Worm (Caenorhabditis elegans): ENCODE data around the gene F19F10.3.

The F19F10.3 gene

DNA sequence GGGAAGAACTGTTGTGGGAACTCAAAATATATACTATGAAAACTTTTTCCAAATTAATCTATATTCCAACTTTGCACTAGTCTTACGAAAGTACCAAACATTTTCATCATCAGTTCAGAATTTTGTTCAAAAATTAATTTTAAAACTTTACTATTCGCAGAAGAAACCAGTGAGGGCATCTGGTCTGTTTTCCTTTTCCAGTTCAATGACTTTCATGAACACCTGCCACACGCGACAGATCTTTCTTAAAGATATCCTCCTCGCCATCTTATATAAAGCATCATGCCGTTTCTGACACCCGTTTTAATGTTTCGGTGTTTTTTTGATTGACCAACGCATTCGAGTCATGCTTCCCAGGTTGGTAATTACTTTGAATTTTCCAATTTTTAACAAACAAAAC, 19.0 kb upstream of the F19F10.3 start, which contains the start of gene C54F6.3:
Gene C54F6.3 (plus strand): TSS at position 301 of the 400 bp plus-strand sequence.
- TF ChIP-seq ets-7 (tag; optimal IDR thresholded peaks at IDR 0.05) (no peak), tra-4 (tag; optimal IDR thresholded peaks at IDR 0.05) (no peak), ama-1 (optimal IDR thresholded peaks at IDR 0.05) (no peak), aly-1 (tag; optimal IDR thresholded peaks at IDR 0.05) (no peak), scrt-1 (GFP tag; IDR thresholded peaks at IDR 0.05) (no peak), tbx-37 (GFP tag; conservative IDR thresholded peaks at IDR 0.05) (no peak), ceh-13 (GFP tag; optimal IDR thresholded peaks at IDR 0.05) (no peak), hmbx-1 (tag; optimal IDR thresholded peaks at IDR 0.05) (no peak), flt-1 (GFP tag; IDR thresholded peaks at IDR 0.05) (no peak), pes-1 (GFP tag; IDR thresholded peaks at IDR 0.05) (no peak)

DNA sequence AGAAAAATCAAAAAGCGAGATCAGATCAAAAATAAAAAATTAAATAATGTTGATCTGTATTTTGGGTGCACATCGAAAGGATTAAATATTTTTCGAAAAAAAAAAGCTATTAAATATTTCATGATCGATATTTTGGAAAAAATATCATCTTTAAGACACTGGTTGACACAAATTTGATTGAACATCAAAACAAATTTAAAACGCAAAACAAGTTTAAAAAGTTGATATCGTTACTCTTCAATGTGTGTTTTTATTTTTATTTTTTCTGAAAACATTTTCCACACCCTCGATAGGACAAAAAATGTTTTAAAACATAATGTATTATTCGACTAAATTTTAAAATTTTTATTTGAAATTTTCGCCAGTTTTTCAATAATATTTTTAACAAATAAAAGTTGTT, 13.9 kb upstream of the F19F10.3 start, which contains the start of gene C54F6.12:
Gene C54F6.12 (minus strand): TSS at position 101 of the 400 bp plus-strand sequence.
- no peak for TF ChIP-seq scrt-1 (GFP tag; IDR thresholded peaks at IDR 0.05)
- TF ChIP-seq tra-4 (tag; optimal IDR thresholded peaks at IDR 0.05): no peak
- TF ChIP-seq aly-1 (tag; optimal IDR thresholded peaks at IDR 0.05): no peak
- TF ChIP-seq tbx-37 (GFP tag; conservative IDR thresholded peaks at IDR 0.05): no peak
- no peak for TF ChIP-seq ets-7 (tag; optimal IDR thresholded peaks at IDR 0.05)
- no peak for TF ChIP-seq flt-1 (GFP tag; IDR thresholded peaks at IDR 0.05)
- no peak for TF ChIP-seq B0310.2 (tag; optimal IDR thresholded peaks at IDR 0.05)
- no peak for TF ChIP-seq hmg-4 (GFP tag; optimal IDR thresholded peaks at IDR 0.05)
- no peak for TF ChIP-seq hmbx-1 (tag; optimal IDR thresholded peaks at IDR 0.05)
- no peak for TF ChIP-seq ama-1 (optimal IDR thresholded peaks at IDR 0.05)
- no peak for TF ChIP-seq ceh-13 (GFP tag; optimal IDR thresholded peaks at IDR 0.05)

DNA sequence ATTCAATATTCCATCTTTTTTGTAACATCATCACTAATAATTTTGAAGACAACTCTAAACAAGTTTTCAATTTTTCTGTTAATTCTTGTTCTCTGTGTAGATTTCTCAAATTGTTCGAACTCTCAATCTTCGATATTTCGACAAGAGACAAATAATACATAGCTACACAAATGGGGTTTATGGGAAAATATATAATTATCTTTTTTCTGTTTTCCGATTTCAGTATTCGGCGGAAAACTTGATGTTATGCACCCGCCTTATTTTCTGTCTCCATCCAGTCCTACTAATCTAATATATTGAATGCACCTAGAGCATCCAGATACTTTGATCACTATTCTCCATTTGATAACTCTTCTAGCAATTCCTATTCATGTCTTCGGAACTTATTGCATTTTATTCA, 12.9 kb upstream of the F19F10.3 start, which contains the start of gene srh-268:
Gene srh-268 (plus strand): TSS at position 301 of the 400 bp plus-strand sequence.
- no peak for TF ChIP-seq tbx-37 (GFP tag; conservative IDR thresholded peaks at IDR 0.05)
- TF ChIP-seq tra-4 (tag; optimal IDR thresholded peaks at IDR 0.05): no peak
- no peak for TF ChIP-seq ets-7 (tag; optimal IDR thresholded peaks at IDR 0.05)
- TF ChIP-seq aly-1 (tag; optimal IDR thresholded peaks at IDR 0.05): no peak
- no peak for TF ChIP-seq B0310.2 (tag; optimal IDR thresholded peaks at IDR 0.05)
- TF ChIP-seq scrt-1 (GFP tag; IDR thresholded peaks at IDR 0.05): no peak
- no peak for TF ChIP-seq ceh-13 (GFP tag; optimal IDR thresholded peaks at IDR 0.05)
- no peak for TF ChIP-seq F13C5.2 (tag; optimal IDR thresholded peaks at IDR 0.05)
- no peak for TF ChIP-seq flt-1 (GFP tag; IDR thresholded peaks at IDR 0.05)
- TF ChIP-seq tbx-11 (GFP tag; IDR thresholded peaks at IDR 0.05): no peak

- TF ChIP-seq hnd-1 (tag; optimal IDR thresholded peaks at IDR 0.05): no peak
- no peak for TF ChIP-seq ama-1 (optimal IDR thresholded peaks at IDR 0.05)
- TF ChIP-seq pes-1 (GFP tag; IDR thresholded peaks at IDR 0.05): no peak
- no peak for TF ChIP-seq sea-1 (GFP tag; conservative IDR thresholded peaks at IDR 0.05)
- TF ChIP-seq tbx-37 (GFP tag; conservative IDR thresholded peaks at IDR 0.05): no peak
- no peak for TF ChIP-seq ceh-13 (GFP tag; optimal IDR thresholded peaks at IDR 0.05)
- no peak for TF ChIP-seq ets-7 (tag; optimal IDR thresholded peaks at IDR 0.05)
- no peak for TF ChIP-seq tbx-11 (GFP tag; IDR thresholded peaks at IDR 0.05)
- no peak for TF ChIP-seq hmbx-1 (tag; optimal IDR thresholded peaks at IDR 0.05)
- no peak for TF ChIP-seq scrt-1 (GFP tag; IDR thresholded peaks at IDR 0.05)
- TF ChIP-seq F13C5.2 (tag; optimal IDR thresholded peaks at IDR 0.05): no peak
- no peak for TF ChIP-seq flt-1 (GFP tag; IDR thresholded peaks at IDR 0.05)
- TF ChIP-seq ceh-36 (tag; optimal IDR thresholded peaks at IDR 0.05): no peak
- TF ChIP-seq tra-4 (tag; optimal IDR thresholded peaks at IDR 0.05): no peak
- TF ChIP-seq hmg-4 (GFP tag; optimal IDR thresholded peaks at IDR 0.05): no peak
- TF ChIP-seq aly-1 (tag; optimal IDR thresholded peaks at IDR 0.05): no peak
- no peak for TF ChIP-seq B0310.2 (tag; optimal IDR thresholded peaks at IDR 0.05)
Observed at ce11 chrV:7543728-7544127, 8.2 kb upstream of the F19F10.3 start.

ce11 chrV:7545187-7545586, 6.7 kb upstream of the F19F10.3 start, which contains the start of the genes C54F6.19 and nhx-3:
Gene C54F6.19 (plus strand): TSS chrV:7545487.
Gene nhx-3 (minus strand): TSS chrV:7545523.
- TF ChIP-seq F13C5.2 (tag; optimal IDR thresholded peaks at IDR 0.05): no peak
- TF ChIP-seq hnd-1 (tag; optimal IDR thresholded peaks at IDR 0.05): no peak
- no peak for TF ChIP-seq ama-1 (optimal IDR thresholded peaks at IDR 0.05)
- no peak for TF ChIP-seq tbx-11 (GFP tag; IDR thresholded peaks at IDR 0.05)
- TF ChIP-seq pes-1 (GFP tag; IDR thresholded peaks at IDR 0.05): no peak
- TF ChIP-seq ets-7 (tag; optimal IDR thresholded peaks at IDR 0.05): no peak
- no peak for TF ChIP-seq flt-1 (GFP tag; IDR thresholded peaks at IDR 0.05)
- no peak for TF ChIP-seq tbx-37 (GFP tag; conservative IDR thresholded peaks at IDR 0.05)
- TF ChIP-seq hmg-4 (GFP tag; optimal IDR thresholded peaks at IDR 0.05): no peak
- TF ChIP-seq ceh-36 (tag; optimal IDR thresholded peaks at IDR 0.05): no peak
- no peak for TF ChIP-seq aly-1 (tag; optimal IDR thresholded peaks at IDR 0.05)
- TF ChIP-seq B0310.2 (tag; optimal IDR thresholded peaks at IDR 0.05): no peak
- TF ChIP-seq scrt-1 (GFP tag; IDR thresholded peaks at IDR 0.05): no peak
- TF ChIP-seq ceh-13 (GFP tag; optimal IDR thresholded peaks at IDR 0.05): no peak

DNA sequence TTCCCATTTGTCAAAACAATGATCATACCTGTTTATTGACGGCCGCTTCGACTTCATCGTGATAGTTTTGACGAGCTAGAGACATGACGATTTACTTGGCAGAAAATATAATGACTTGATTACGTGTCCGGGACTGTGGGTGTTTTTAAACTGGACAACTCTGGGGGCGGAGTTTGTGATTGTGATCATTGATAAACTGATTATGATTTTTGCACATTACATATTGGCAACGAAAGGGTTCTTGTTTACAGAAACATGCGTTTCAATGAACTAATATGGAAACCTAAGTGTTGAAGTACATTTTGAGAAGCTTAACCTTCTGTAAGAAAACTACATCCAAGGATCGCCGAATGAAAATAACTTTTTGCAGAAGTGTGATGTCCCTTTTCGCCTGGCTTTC, 4.4 kb upstream of the F19F10.3 start, which contains the start of gene ftn-1:
Gene ftn-1 (minus strand): TSS at position 101 of the 400 bp plus-strand sequence.
- TF ChIP-seq F13C5.2 (tag; optimal IDR thresholded peaks at IDR 0.05): no peak
- TF ChIP-seq ceh-36 (tag; optimal IDR thresholded peaks at IDR 0.05): no peak
- no peak for TF ChIP-seq ama-1 (optimal IDR thresholded peaks at IDR 0.05)
- no peak for TF ChIP-seq tra-4 (tag; optimal IDR thresholded peaks at IDR 0.05)
- no peak for TF ChIP-seq tbx-37 (GFP tag; conservative IDR thresholded peaks at IDR 0.05)
- no peak for TF ChIP-seq hmg-4 (GFP tag; optimal IDR thresholded peaks at IDR 0.05)
- TF ChIP-seq scrt-1 (GFP tag; IDR thresholded peaks at IDR 0.05): no peak

DNA sequence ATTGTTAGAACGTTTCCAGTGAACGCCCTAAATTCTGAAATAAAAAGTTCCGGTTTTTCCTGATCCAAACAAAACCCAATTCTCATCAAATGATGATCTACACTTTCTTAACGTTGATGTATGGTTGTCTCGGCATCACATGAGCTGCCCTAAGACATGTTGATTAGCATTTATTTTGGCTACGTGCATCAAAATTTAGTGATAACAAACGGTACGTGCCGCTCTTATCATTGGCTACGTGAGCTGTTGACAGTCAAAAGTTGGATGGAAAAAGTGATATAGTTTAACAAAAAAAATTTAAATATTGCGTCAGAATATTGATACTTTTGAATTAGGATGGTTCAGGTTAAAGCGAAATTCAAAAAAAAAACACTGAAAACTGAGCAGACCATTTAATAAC, 3.9 kb upstream of the F19F10.3 start:
- TF ChIP-seq hnd-1 (tag; optimal IDR thresholded peaks at IDR 0.05) (no peak), ets-7 (tag; optimal IDR thresholded peaks at IDR 0.05) (no peak), ceh-13 (GFP tag; optimal IDR thresholded peaks at IDR 0.05) (no peak), ceh-36 (tag; optimal IDR thresholded peaks at IDR 0.05) (no peak), aly-1 (tag; optimal IDR thresholded peaks at IDR 0.05) (no peak), tbx-11 (GFP tag; IDR thresholded peaks at IDR 0.05) (no peak), tbx-37 (GFP tag; conservative IDR thresholded peaks at IDR 0.05) (no peak), hmg-4 (GFP tag; optimal IDR thresholded peaks at IDR 0.05) (no peak), F13C5.2 (tag; optimal IDR thresholded peaks at IDR 0.05) (no peak), ama-1 (optimal IDR thresholded peaks at IDR 0.05) (no peak), pes-1 (GFP tag; IDR thresholded peaks at IDR 0.05) (no peak), flt-1 (GFP tag; IDR thresholded peaks at IDR 0.05) (no peak), sea-1 (GFP tag; conservative IDR thresholded peaks at IDR 0.05) (no peak), scrt-1 (GFP tag; IDR thresholded peaks at IDR 0.05) (no peak), tra-4 (tag; optimal IDR thresholded peaks at IDR 0.05) (no peak), B0310.2 (tag; optimal IDR thresholded peaks at IDR 0.05) (no peak), hmbx-1 (tag; optimal IDR thresholded peaks at IDR 0.05) (no peak)

Data from whole organism, early embryonic.